Fruit fly (Drosophila melanogaster): Measurements from ENCODE around the gene ab.

Gene ab

DNA sequence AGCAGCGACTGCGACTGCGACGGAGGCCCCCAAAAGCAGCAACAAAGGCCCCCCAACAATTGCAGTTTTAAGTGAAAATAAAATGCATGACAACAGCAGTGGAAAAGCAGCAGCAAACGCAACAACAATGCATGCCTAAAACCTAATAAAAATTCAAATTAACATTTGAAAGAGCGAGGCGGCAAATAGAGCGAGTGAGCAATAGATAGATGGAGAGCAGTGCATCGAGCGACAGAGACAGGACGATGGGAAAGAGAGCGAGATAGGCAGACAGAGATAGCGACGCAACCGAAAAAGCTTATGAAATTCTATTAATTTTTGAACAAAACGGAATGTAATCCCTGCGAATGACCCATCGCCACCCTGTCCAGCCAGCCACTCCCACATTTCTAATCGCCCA is 8.4 kb downstream of the ab start:
- TF ChIP-seq Dfd (GFP tag; optimal IDR thresholded peaks at IDR 0.05) (no peak), psq (GFP tag; optimal IDR thresholded peaks at IDR 0.05) (no peak), dmrt93B (GFP tag; optimal IDR thresholded peaks at IDR 0.05) (no peak), HLH106 (tag; optimal IDR thresholded peaks at IDR 0.05) (no peak), h (GFP tag; optimal IDR thresholded peaks at IDR 0.05) (no peak), Hr78 (GFP tag; optimal IDR thresholded peaks at IDR 0.05) (no peak), CrebA (GFP tag; optimal IDR thresholded peaks at IDR 0.05; ENCODE audit: borderline replicate concordance) (no peak), lola (GFP tag; optimal IDR thresholded peaks at IDR 0.05) (no peak), Hnf4 (GFP tag; optimal IDR thresholded peaks at IDR 0.05) (no peak), rgr (GFP tag; optimal IDR thresholded peaks at IDR 0.05) (no peak), Rel (GFP tag; optimal IDR thresholded peaks at IDR 0.05) (no peak), Rel (tag; optimal IDR thresholded peaks at IDR 0.05) (no peak), jim (GFP tag; optimal IDR thresholded peaks at IDR 0.05) (no peak), Jra (GFP tag; optimal IDR thresholded peaks at IDR 0.05) (no peak), GATAd (GFP tag; optimal IDR thresholded peaks at IDR 0.05) (no peak), Abd-B (GFP tag; optimal IDR thresholded peaks at IDR 0.05) (no peak), Hr83 (GFP tag; optimal IDR thresholded peaks at IDR 0.05; ENCODE audit: poor library complexity, severe bottlenecking) (no peak), sv (GFP tag; optimal IDR thresholded peaks at IDR 0.05) (no peak), fru (GFP tag; optimal IDR thresholded peaks at IDR 0.05) (no peak), dsf (GFP tag; optimal IDR thresholded peaks at IDR 0.05; ENCODE audit: borderline replicate concordance) (no peak)

DNA sequence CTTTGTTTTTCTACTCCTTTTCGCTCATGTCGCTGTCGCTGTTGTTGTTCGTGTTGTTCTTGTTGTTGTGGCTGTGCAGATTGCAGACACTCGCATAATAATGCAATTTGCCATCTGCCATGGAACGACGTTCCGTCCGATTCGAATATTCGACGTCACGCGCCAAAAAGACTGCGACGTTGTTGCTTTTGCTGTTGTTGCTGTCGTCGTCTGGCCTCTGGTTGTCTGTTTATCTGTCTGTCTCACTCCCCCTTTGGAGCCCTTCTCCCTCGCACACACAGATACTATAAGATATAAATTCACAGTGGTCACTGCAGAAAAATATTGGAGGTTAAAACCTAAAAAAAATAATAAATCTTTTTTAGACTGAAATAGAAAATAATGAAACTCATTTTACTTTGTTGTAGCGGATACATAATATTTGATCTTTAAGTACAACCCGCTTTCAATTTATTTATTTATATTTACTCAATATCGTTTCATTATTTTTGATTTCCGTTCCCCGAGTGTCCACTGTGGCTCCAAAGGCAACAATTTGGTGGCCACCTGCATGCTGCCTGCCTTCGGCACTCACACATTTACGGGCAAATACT is 9.1 kb downstream of the ab start:
- TF ChIP-seq dmrt93B (GFP tag; optimal IDR thresholded peaks at IDR 0.05) (peak; percentile 75), OdsH (GFP tag; optimal IDR thresholded peaks at IDR 0.05) (peak; percentile 92), psq (GFP tag; optimal IDR thresholded peaks at IDR 0.05) (peak; percentile 80), Dfd (GFP tag; optimal IDR thresholded peaks at IDR 0.05) (no peak), Sp1 (GFP tag; optimal IDR thresholded peaks at IDR 0.05) (peak; percentile 87), CG9705 (GFP tag; optimal IDR thresholded peaks at IDR 0.05) (peak; percentile 80), ey (GFP tag; optimal IDR thresholded peaks at IDR 0.05) (peak; percentile 86), woc (GFP tag; optimal IDR thresholded peaks at IDR 0.05) (peak; percentile 89), br (GFP tag; optimal IDR thresholded peaks at IDR 0.05) (peak; percentile 80), brk (GFP tag; optimal IDR thresholded peaks at IDR 0.05) (peak; percentile 75), Rel (GFP tag; optimal IDR thresholded peaks at IDR 0.05) (peak; percentile 54), Rel (tag; optimal IDR thresholded peaks at IDR 0.05) (peak; percentile 61), Mio (GFP tag; optimal IDR thresholded peaks at IDR 0.05) (no peak), Jra (GFP tag; optimal IDR thresholded peaks at IDR 0.05) (peak; percentile 49), CrebA (GFP tag; optimal IDR thresholded peaks at IDR 0.05; ENCODE audit: borderline replicate concordance) (no peak), usp (GFP tag; optimal IDR thresholded peaks at IDR 0.05) (no peak), Hr78 (GFP tag; optimal IDR thresholded peaks at IDR 0.05) (no peak), Abd-B (GFP tag; optimal IDR thresholded peaks at IDR 0.05) (no peak), Hr83 (GFP tag; optimal IDR thresholded peaks at IDR 0.05; ENCODE audit: poor library complexity, severe bottlenecking) (no peak), Myc (optimal IDR thresholded peaks at IDR 0.05) (no peak), N (GFP tag; optimal IDR thresholded peaks at IDR 0.05) (no peak), pan (optimal IDR thresholded peaks at IDR 0.05) (no peak), rgr (GFP tag; optimal IDR thresholded peaks at IDR 0.05) (peak; percentile 89), GATAd (GFP tag; optimal IDR thresholded peaks at IDR 0.05) (no peak), lola (GFP tag; optimal IDR thresholded peaks at IDR 0.05) (no peak), dl (GFP tag; optimal IDR thresholded peaks at IDR 0.05; ENCODE audit: insufficient read depth in 1 of 2, partially characterized antibody in 2 of 2) (no peak), HLH106 (tag; optimal IDR thresholded peaks at IDR 0.05) (peak; percentile 90), CG32264 (GFP tag; optimal IDR thresholded peaks at IDR 0.05) (peak; percentile 47), Dif (GFP tag; optimal IDR thresholded peaks at IDR 0.05; ENCODE audit: partially characterized antibody) (no peak), sv (GFP tag; optimal IDR thresholded peaks at IDR 0.05) (no peak), foxo (GFP tag; optimal IDR thresholded peaks at IDR 0.05) (peak in 1 of 2 experiments; percentile 83), Vsx2 (GFP tag; optimal IDR thresholded peaks at IDR 0.05; ENCODE audit: partially characterized antibody) (no peak), sage (GFP tag; optimal IDR thresholded peaks at IDR 0.05) (peak; percentile 57), jim (GFP tag; optimal IDR thresholded peaks at IDR 0.05) (no peak), Hnf4 (GFP tag; optimal IDR thresholded peaks at IDR 0.05) (peak; percentile 78), tai (GFP tag; optimal IDR thresholded peaks at IDR 0.05) (peak; percentile 75), h (GFP tag; optimal IDR thresholded peaks at IDR 0.05) (peak; percentile 92), fru (GFP tag; optimal IDR thresholded peaks at IDR 0.05) (peak; percentile 89), dsf (GFP tag; optimal IDR thresholded peaks at IDR 0.05; ENCODE audit: borderline replicate concordance) (peak; percentile 50)
